Fruit fly (Drosophila melanogaster) whole organism, embryonic: ENCODE data around the gene CG10283.
A peak's percentile ranks its signal among the peaks of the same experiment; 100 is the strongest.

Source experiments
- CG10267 ChIP-seq: fragments of 200-800 bp; sonication (Bioruptor generic); optimal IDR thresholded peaks from 2 replicates; lab custom pipeline; 2018; ENCODE audit warnings: missing biosample characterization, mild to moderate bottlenecking, missing genetic modification characterization, moderate library complexity
- CG12236 ChIP-seq: fragments of 200-800 bp; sonication (Bioruptor generic); optimal IDR thresholded peaks from 2 replicates; lab custom pipeline; 2016; ENCODE audit warnings: missing biosample characterization, missing genetic modification characterization
- CG12942 ChIP-seq: fragments of 200-800 bp; sonication (Bioruptor generic); optimal IDR thresholded peaks from 3 replicates; lab custom pipeline; 2016; ENCODE audit warnings: missing biosample characterization, missing genetic modification characterization
- CG15269 ChIP-seq: fragments of 200-800 bp; sonication (Bioruptor generic); optimal IDR thresholded peaks from 2 replicates; lab custom pipeline; 2018; ENCODE audit warnings: missing biosample characterization, mild to moderate bottlenecking, missing genetic modification characterization, moderate library complexity
- CG1647 ChIP-seq: fragments of 200-800 bp; sonication (Bioruptor generic); optimal IDR thresholded peaks from 3 replicates; lab custom pipeline; 2016; ENCODE audit warnings: missing biosample characterization, missing genetic modification characterization
- CG17328 ChIP-seq: fragments of 200-800 bp; sonication (Bioruptor generic); IDR thresholded peaks from 2 replicates; pipeline ENCODE4 v1.3.6; 2022; ENCODE audit warnings: missing biosample characterization, missing genetic modification characterization
- CG17612 ChIP-seq: fragments of 200-800 bp; sonication (Bioruptor generic); IDR thresholded peaks from 2 replicates; pipeline ENCODE4 v1.3.6; 2022; ENCODE audit warnings: missing biosample characterization, missing genetic modification characterization
- CG2712 ChIP-seq: fragments of 200-800 bp; optimal IDR thresholded peaks from 3 replicates; lab custom pipeline; 2019; ENCODE audit warnings: missing biosample characterization, mild to moderate bottlenecking, missing genetic modification characterization, moderate library complexity
- CG30403 ChIP-seq: fragments of 200-800 bp; sonication (Bioruptor generic); optimal IDR thresholded peaks from 3 replicates; lab custom pipeline; 2016; ENCODE audit warnings: missing biosample characterization, missing genetic modification characterization
- CG31365 ChIP-seq: fragments of 200-800 bp; sonication (Bioruptor generic); optimal IDR thresholded peaks from 2 replicates; lab custom pipeline; 2018; ENCODE audit warnings: missing biosample characterization, mild to moderate bottlenecking, missing genetic modification characterization
- CG3163 ChIP-seq: fragments of 200-800 bp; sonication (Bioruptor generic); optimal IDR thresholded peaks from 3 replicates; lab custom pipeline; 2016; ENCODE audit warnings: missing biosample characterization, missing genetic modification characterization
- CG33557 ChIP-seq: fragments of 200-800 bp; sonication (Bioruptor generic); optimal IDR thresholded peaks from 2 replicates; lab custom pipeline; 2019; ENCODE audit warnings: missing biosample characterization, mild to moderate bottlenecking, missing genetic modification characterization, moderate library complexity
- CG3995 ChIP-seq: fragments of 200-800 bp; sonication (Bioruptor generic); optimal IDR thresholded peaks from 3 replicates; lab custom pipeline; 2016; ENCODE audit warnings: missing biosample characterization, missing genetic modification characterization
- CG7556 ChIP-seq: fragments of 200-800 bp; sonication (Bioruptor generic); optimal IDR thresholded peaks from 2 replicates; lab custom pipeline; 2017; ENCODE audit warnings: missing biosample characterization, mild to moderate bottlenecking, missing genetic modification characterization
- CG7745 ChIP-seq: fragments of 200-800 bp; sonication (Bioruptor generic); optimal IDR thresholded peaks from 2 replicates; lab custom pipeline; 2018; ENCODE audit warnings: missing biosample characterization, mild to moderate bottlenecking, missing genetic modification characterization, moderate library complexity
- CG8359 ChIP-seq: fragments of 200-800 bp; sonication (Bioruptor generic); optimal IDR thresholded peaks from 2 replicates; lab custom pipeline; 2017; ENCODE audit warnings: missing biosample characterization, mild to moderate bottlenecking, missing genetic modification characterization, borderline replicate concordance
- CG8478 ChIP-seq: fragments of >200 bp; optimal IDR thresholded peaks from 2 replicates; lab custom pipeline; 2018
- Dip2 ChIP-seq: fragments of 200-800 bp; sonication (Bioruptor generic); IDR thresholded peaks from 2 replicates; pipeline ENCODE4 v1.3.6; 2022; ENCODE audit warnings: missing biosample characterization, missing genetic modification characterization
- Fer2 ChIP-seq: fragments of 200-800 bp; sonication (Bioruptor generic); optimal IDR thresholded peaks from 2 replicates; lab custom pipeline; 2018; ENCODE audit warnings: missing biosample characterization, mild to moderate bottlenecking, missing genetic modification characterization, moderate library complexity
- HLH4C ChIP-seq: fragments of 200-800 bp; sonication (Bioruptor generic); IDR thresholded peaks from 3 replicates; pipeline ENCODE4 v1.3.6; 2022; ENCODE audit warnings: missing biosample characterization, missing genetic modification characterization; ENCODE audit not compliant: partially characterized antibody
- HmgZ ChIP-seq: fragments of 200-800 bp; sonication (Bioruptor generic); optimal IDR thresholded peaks from 2 replicates; lab custom pipeline; 2018; ENCODE audit warnings: missing biosample characterization, mild to moderate bottlenecking, missing genetic modification characterization
- MTF-1 ChIP-seq: fragments of 200-800 bp; sonication (Bioruptor generic); optimal IDR thresholded peaks from 2 replicates; lab custom pipeline; 2018; ENCODE audit warnings: missing biosample characterization, mild to moderate bottlenecking, missing genetic modification characterization, borderline replicate concordance
- NFAT ChIP-seq: fragments of 200-800 bp; sonication (Bioruptor generic); IDR thresholded peaks from 2 replicates; pipeline ENCODE4 v1.3.6; 2022; ENCODE audit warnings: missing biosample characterization, missing genetic modification characterization
- Neu2 ChIP-seq: fragments of 200-800 bp; sonication (Bioruptor generic); optimal IDR thresholded peaks from 3 replicates; lab custom pipeline; 2016; ENCODE audit warnings: missing biosample characterization, missing genetic modification characterization, borderline replicate concordance
- Nf-YA ChIP-seq: fragments of 200-800 bp; sonication (Bioruptor generic); IDR thresholded peaks from 2 replicates; pipeline ENCODE4 v1.3.6; 2022; ENCODE audit warnings: missing biosample characterization, missing genetic modification characterization
- Nf-YB ChIP-seq: fragments of 200-800 bp; sonication (Bioruptor generic); optimal IDR thresholded peaks from 3 replicates; lab custom pipeline; 2019; ENCODE audit warnings: missing biosample characterization, mild to moderate bottlenecking, missing genetic modification characterization, moderate library complexity
- Nf-YC ChIP-seq: fragments of 200-800 bp; optimal IDR thresholded peaks from 3 replicates; lab custom pipeline; 2019; ENCODE audit warnings: missing biosample characterization, mild to moderate bottlenecking, missing genetic modification characterization, moderate library complexity
- Sin3A ChIP-seq: fragments of >200 bp; optimal IDR thresholded peaks from 2 replicates; lab custom pipeline; 2018
- bcd ChIP-seq: fragments of 200-800 bp; sonication (Bioruptor generic); optimal IDR thresholded peaks from 2 replicates; lab custom pipeline; 2017; ENCODE audit warnings: missing biosample characterization, mild to moderate bottlenecking, missing genetic modification characterization
- bowl ChIP-seq: fragments of 200-800 bp; sonication (Bioruptor generic); IDR thresholded peaks from 2 replicates; pipeline ENCODE4 v1.3.6; 2022; ENCODE audit warnings: missing biosample characterization, missing genetic modification characterization
- chm ChIP-seq: fragments of 200-800 bp; sonication (Bioruptor generic); IDR thresholded peaks from 2 replicates; pipeline ENCODE4 v1.3.6; 2022; ENCODE audit warnings: missing biosample characterization, missing genetic modification characterization
- crp ChIP-seq, 2 experiments: fragments of 200-800 bp; sonication (Bioruptor generic); optimal IDR thresholded peaks; 2 replicates in 1 of 2; 3 replicates in 1 of 2; lab custom pipeline; 2017; ENCODE audit warnings: missing biosample characterization in 2 of 2, missing genetic modification characterization in 2 of 2, mild to moderate bottlenecking in 1 of 2, moderate library complexity in 1 of 2
- cwo ChIP-seq: fragments of 200-800 bp; sonication (Bioruptor generic); optimal IDR thresholded peaks from 3 replicates; lab custom pipeline; 2017; ENCODE audit warnings: missing biosample characterization, missing genetic modification characterization, mild to moderate bottlenecking, moderate library complexity, missing genetic modification reagents
- danr ChIP-seq: fragments of 200-800 bp; sonication (Bioruptor generic); IDR thresholded peaks from 2 replicates; pipeline ENCODE4 v1.3.6; 2022; ENCODE audit warnings: missing biosample characterization, missing genetic modification characterization
- esg ChIP-seq: fragments of 200-800 bp; sonication (Bioruptor generic); conservative IDR thresholded peaks from 2 replicates; pipeline ENCODE4 v1.3.6; 2022; ENCODE audit warnings: missing biosample characterization, missing genetic modification characterization
- fd64A ChIP-seq: fragments of 200-800 bp; sonication (Bioruptor generic); optimal IDR thresholded peaks from 3 replicates; lab custom pipeline; 2018; ENCODE audit warnings: missing biosample characterization, mild to moderate bottlenecking, missing genetic modification characterization
- gcm ChIP-seq: fragments of 200-800 bp; sonication (Bioruptor generic); optimal IDR thresholded peaks from 2 replicates; lab custom pipeline; 2019; ENCODE audit warnings: missing biosample characterization, mild to moderate bottlenecking, missing genetic modification characterization, moderate library complexity
- gt ChIP-seq: fragments of 200-800 bp; sonication (Bioruptor generic); IDR thresholded peaks from 2 replicates; pipeline ENCODE4 v1.3.6; 2022; ENCODE audit warnings: missing biosample characterization, missing genetic modification characterization
- lilli ChIP-seq: fragments of 200-800 bp; sonication (Bioruptor generic); optimal IDR thresholded peaks from 3 replicates; lab custom pipeline; 2016; ENCODE audit warnings: missing biosample characterization, missing genetic modification characterization
- nerfin-1 ChIP-seq: fragments of 200-800 bp; sonication (Bioruptor generic); optimal IDR thresholded peaks from 3 replicates; lab custom pipeline; 2019; ENCODE audit warnings: missing biosample characterization, mild to moderate bottlenecking, missing genetic modification characterization, moderate library complexity
- onecut ChIP-seq: fragments of 200-800 bp; sonication (Bioruptor generic); IDR thresholded peaks from 2 replicates; pipeline ENCODE4 v1.3.6; 2022; ENCODE audit warnings: missing biosample characterization, missing genetic modification characterization
- psq ChIP-seq: fragments of 200-800 bp; sonication (Bioruptor generic); optimal IDR thresholded peaks from 2 replicates; lab custom pipeline; 2017; ENCODE audit warnings: missing biosample characterization, missing genetic modification characterization
- repo ChIP-seq: fragments of 200-800 bp; sonication (Bioruptor generic); optimal IDR thresholded peaks from 2 replicates; lab custom pipeline; 2016; ENCODE audit warnings: missing biosample characterization, missing genetic modification characterization
- run ChIP-seq: fragments of 200-800 bp; sonication (Bioruptor generic); optimal IDR thresholded peaks from 3 replicates; lab custom pipeline; 2018; ENCODE audit warnings: missing biosample characterization, mild to moderate bottlenecking, missing genetic modification characterization
- ssp ChIP-seq: fragments of 200-800 bp; sonication (Bioruptor generic); IDR thresholded peaks from 2 replicates; pipeline ENCODE4 v1.3.6; 2022; ENCODE audit warnings: missing biosample characterization, missing genetic modification characterization
- sug ChIP-seq: fragments of 200-800 bp; optimal IDR thresholded peaks from 2 replicates; lab custom pipeline; 2019; ENCODE audit warnings: missing biosample characterization, mild to moderate bottlenecking, missing genetic modification characterization, moderate library complexity
- trh ChIP-seq: fragments of 200-800 bp; sonication (Bioruptor generic); optimal IDR thresholded peaks from 2 replicates; lab custom pipeline; 2016; ENCODE audit warnings: missing biosample characterization, missing genetic modification characterization
- zen2 ChIP-seq: fragments of 200-800 bp; sonication (Bioruptor generic); IDR thresholded peaks from 3 replicates; pipeline ENCODE4 v1.3.6; 2022; ENCODE audit warnings: missing biosample characterization, missing genetic modification characterization; ENCODE audit not compliant: partially characterized antibody

CG10283 gene

dm6 chr2L:18448639-18449430 lies 35.5 kb downstream of the CG10283 start, which contains the start of gene ncm (continued):
- TF ChIP-seq HmgZ, result peak; percentile 37
- no peak for TF ChIP-seq Neu2
- peak; percentile 52 for TF ChIP-seq CG2712 (tag; lab: Kevin White, UChicago)
- TF ChIP-seq CG15269 (tag; lab: Kevin White, UChicago), result no peak
- no peak for TF ChIP-seq nerfin-1 (tag; lab: Kevin White, UChicago)
- TF ChIP-seq CG12942 (GFP tag; lab: Kevin White, UChicago), result no peak
- peak; percentile 33 for TF ChIP-seq lilli (GFP tag; lab: Kevin White, UChicago)
- TF ChIP-seq esg, result no peak
- peak; percentile 87 for TF ChIP-seq HLH4C
- TF ChIP-seq onecut, result no peak
- TF ChIP-seq repo (GFP tag; lab: Kevin White, UChicago), result no peak
- TF ChIP-seq NFAT (GFP tag; lab: Robert Waterston, UW), result no peak
- no peak for TF ChIP-seq CG7745 (tag; lab: Kevin White, UChicago)
- TF ChIP-seq, all 482 proteins: peak for 97

- TF ChIP-seq zen2 (GFP tag; lab: Robert Waterston, UW), result no peak
- TF ChIP-seq CG8359, result no peak
- no peak for TF ChIP-seq CG7556 (GFP tag; lab: Kevin White, UChicago)
- TF ChIP-seq danr (GFP tag; lab: Robert Waterston, UW), result no peak
- TF ChIP-seq sug (tag; lab: Kevin White, UChicago), result peak; percentile 69
- no peak for TF ChIP-seq gcm (GFP tag; lab: Kevin White, UChicago)
- TF ChIP-seq MTF-1 (GFP tag; lab: Kevin White, UChicago), result no peak
- TF ChIP-seq Sin3A (lab: Kevin White, UChicago), result peak; percentile 95
- TF ChIP-seq CG12236, result no peak
- TF ChIP-seq CG3163 (GFP tag; lab: Kevin White, UChicago), result peak; percentile 36
- TF ChIP-seq CG1647, result peak; percentile 22
- no peak for TF ChIP-seq bowl (GFP tag; lab: Robert Waterston, UW)
- TF ChIP-seq CG30403 (GFP tag; lab: Kevin White, UChicago), result peak; percentile 71
- TF ChIP-seq CG10267, result peak; percentile 58
- TF ChIP-seq ssp (GFP tag; lab: Robert Waterston, UW), result peak; percentile 48
- TF ChIP-seq Nf-YB, result peak; percentile 16
- peak; percentile 30 for TF ChIP-seq trh
- no peak for TF ChIP-seq Nf-YA (GFP tag; lab: Robert Waterston, UW)
- no peak for TF ChIP-seq cwo (GFP tag; lab: Kevin White, UChicago)
- TF ChIP-seq gt (GFP tag; lab: Robert Waterston, UW), result no peak
- no peak for TF ChIP-seq run (tag; lab: Kevin White, UChicago)
- peak; percentile 10 for TF ChIP-seq CG3995 (GFP tag; lab: Kevin White, UChicago)
- peak; percentile 36 for TF ChIP-seq CG33557 (GFP tag; lab: Kevin White, UChicago)
- no peak for TF ChIP-seq CG8478
- no peak for TF ChIP-seq Dip2 (GFP tag; lab: Robert Waterston, UW)
- TF ChIP-seq Nf-YC, result no peak
- TF ChIP-seq Fer2, result peak; percentile 6
- peak; percentile 70; the same call in 1 of the 2 replicates for TF ChIP-seq chm (GFP tag; lab: Robert Waterston, UW)
- no peak for TF ChIP-seq CG31365
- TF ChIP-seq CG17328 (GFP tag; lab: Robert Waterston, UW), result peak; percentile 30; the same call in 1 of the 2 replicates
- TF ChIP-seq bcd (GFP tag; lab: Kevin White, UChicago), result peak; percentile 81
- TF ChIP-seq CG17612 (GFP tag; lab: Robert Waterston, UW), result no peak
- TF ChIP-seq psq (GFP tag; lab: Kevin White, UChicago), result peak; percentile 3
- peak; percentile 7 for TF ChIP-seq fd64A
- peak in 1 of 2 experiments; percentile 12 for TF ChIP-seq crp (GFP tag; optimal IDR thresholded peaks at IDR 0.05; lab: Kevin White, UChicago)
Measured at dm6 chr2L:18442903-18443608, 41.3 kb downstream of the CG10283 start, which contains the start of gene RpS26. Gene RpS26 (minus strand): TSS chr2L:18443277.
